Worm (Caenorhabditis elegans): Measurements from ENCODE around the gene sri-74.

DNA sequence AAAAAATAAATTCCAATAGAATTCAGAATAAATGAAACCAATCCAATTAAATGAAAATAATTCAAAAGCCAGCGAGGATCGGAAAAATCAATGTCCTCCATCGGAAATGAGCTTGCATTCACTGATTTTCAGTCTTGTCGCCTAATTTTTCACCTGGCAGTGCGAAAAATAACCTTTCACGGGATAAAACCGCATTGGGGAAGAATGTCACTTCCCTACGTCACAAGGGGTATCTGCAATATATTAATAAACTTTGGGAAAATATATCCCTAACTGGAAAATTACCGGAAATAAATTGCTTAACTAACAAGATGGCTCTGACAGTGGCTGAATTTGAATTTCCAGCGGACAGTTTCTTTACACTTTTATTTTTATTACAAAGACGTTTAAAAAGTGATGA is 22.4 kb upstream of the sri-74 start, which contains the start of gene sri-77:
- TF ChIP-seq aly-1 (tag; optimal IDR thresholded peaks at IDR 0.05) (no peak), ama-1 (optimal IDR thresholded peaks at IDR 0.05) (no peak), tra-4 (tag; optimal IDR thresholded peaks at IDR 0.05) (no peak), tbx-11 (GFP tag; IDR thresholded peaks at IDR 0.05) (no peak), tbx-37 (GFP tag; conservative IDR thresholded peaks at IDR 0.05) (no peak), flt-1 (GFP tag; IDR thresholded peaks at IDR 0.05) (no peak), ets-7 (tag; optimal IDR thresholded peaks at IDR 0.05) (no peak), pes-1 (GFP tag; IDR thresholded peaks at IDR 0.05) (no peak), B0310.2 (tag; optimal IDR thresholded peaks at IDR 0.05) (no peak)
